Worm (Caenorhabditis elegans) whole organism, L3 larva: ENCODE results near the gene ndx-3.

Source experiments
- R02D3.7 ChIP-seq: fragments of 150-350 bp; optimal IDR thresholded peaks from 2 replicates; lab custom pipeline; 2014; ENCODE audit warnings: missing biosample characterization, missing genetic modification characterization
- ZK546.5 ChIP-seq: sonication (generic microtip); optimal IDR thresholded peaks from 2 replicates; lab custom pipeline; 2017; ENCODE audit warnings: missing biosample characterization, missing genetic modification characterization
- aly-2 ChIP-seq: fragments of 150-350 bp; optimal IDR thresholded peaks from 2 replicates; lab custom pipeline; 2014; ENCODE audit warnings: missing biosample characterization, missing genetic modification characterization
- ama-1 ChIP-seq: fragments of 150-350 bp; optimal IDR thresholded peaks from 2 replicates; lab custom pipeline; 2018
- ceh-16 ChIP-seq: sonication (generic microtip); optimal IDR thresholded peaks from 2 replicates; lab custom pipeline; 2017; ENCODE audit warnings: missing biosample characterization, missing genetic modification characterization
- ceh-28 ChIP-seq: fragments of 150-350 bp; optimal IDR thresholded peaks from 2 replicates; lab custom pipeline; 2014; ENCODE audit warnings: missing biosample characterization, missing genetic modification reagents, missing genetic modification characterization
- ceh-9 ChIP-seq: sonication (generic microtip); optimal IDR thresholded peaks from 2 replicates; lab custom pipeline; 2018; ENCODE audit warnings: missing biosample characterization, missing genetic modification characterization
- elt-1 ChIP-seq: fragments of 150-350 bp; optimal IDR thresholded peaks from 2 replicates; lab custom pipeline; 2014; ENCODE audit warnings: missing biosample characterization, missing genetic modification characterization
- elt-2 ChIP-seq: sonication (generic microtip); optimal IDR thresholded peaks from 2 replicates; lab custom pipeline; 2016; ENCODE audit warnings: missing genetic modification reagents, mild to moderate bottlenecking, missing genetic modification characterization, missing compliant biosample characterization
- elt-3 ChIP-seq, 3 experiments: fragments of 150-350 bp in 1 of 3; sonication (generic microtip) in 2 of 3; optimal IDR thresholded peaks; 2 replicates in 2 of 3; 4 replicates in 1 of 3; lab custom pipeline; 2014 to 2017; ENCODE audit warnings: missing biosample characterization in 3 of 3, missing genetic modification characterization in 3 of 3
- eor-1 ChIP-seq, 2 experiments: fragments of 150-350 bp; optimal IDR thresholded peaks; 2 replicates each; lab custom pipeline; 2014 to 2018; ENCODE audit warnings: missing biosample characterization in 2 of 2, missing genetic modification characterization in 2 of 2
- fkh-10 ChIP-seq: sonication (generic microtip); optimal IDR thresholded peaks from 2 replicates; lab custom pipeline; 2017; ENCODE audit warnings: missing biosample characterization, missing genetic modification reagents, missing genetic modification characterization
- fkh-2 ChIP-seq: fragments of 150-350 bp; optimal IDR thresholded peaks from 2 replicates; lab custom pipeline; 2014; ENCODE audit warnings: missing biosample characterization, missing genetic modification reagents, missing genetic modification characterization
- hmg-11 ChIP-seq: sonication (generic microtip); optimal IDR thresholded peaks from 2 replicates; lab custom pipeline; 2016; ENCODE audit warnings: missing genetic modification characterization, missing compliant biosample characterization
- jun-1 ChIP-seq: fragments of 150-350 bp; optimal IDR thresholded peaks from 2 replicates; lab custom pipeline; 2014; ENCODE audit warnings: missing biosample characterization, missing genetic modification reagents, missing genetic modification characterization
- lin-15B ChIP-seq: fragments of 150-350 bp; optimal IDR thresholded peaks from 2 replicates; lab custom pipeline; 2014; ENCODE audit warnings: missing biosample characterization, missing genetic modification characterization
- lin-39 ChIP-seq: fragments of 150-350 bp; optimal IDR thresholded peaks from 2 replicates; lab custom pipeline; 2018; ENCODE audit warnings: missing biosample characterization, missing genetic modification reagents, missing genetic modification characterization
- lsy-12 ChIP-seq: sonication (generic microtip); optimal IDR thresholded peaks from 2 replicates; lab custom pipeline; 2016; ENCODE audit warnings: mild to moderate bottlenecking, missing genetic modification characterization, missing compliant biosample characterization
- mdl-1 ChIP-seq: fragments of 150-350 bp; optimal IDR thresholded peaks from 2 replicates; lab custom pipeline; 2014; ENCODE audit warnings: missing biosample characterization, missing genetic modification characterization
- nfya-1 ChIP-seq: sonication (generic microtip); optimal IDR thresholded peaks from 2 replicates; lab custom pipeline; 2017; ENCODE audit warnings: missing genetic modification characterization, mild to moderate bottlenecking, missing compliant biosample characterization, antibody characterized with exemption, moderate library complexity; ENCODE audit not compliant: insufficient read depth
- nhr-11 ChIP-seq: fragments of 150-350 bp; optimal IDR thresholded peaks from 2 replicates; lab custom pipeline; 2014; ENCODE audit warnings: missing biosample characterization, missing genetic modification characterization
- nhr-23 ChIP-seq: fragments of 150-350 bp; optimal IDR thresholded peaks from 2 replicates; lab custom pipeline; 2014; ENCODE audit warnings: missing biosample characterization, missing genetic modification reagents, missing genetic modification characterization
- nhr-25 ChIP-seq: sonication (generic microtip); optimal IDR thresholded peaks from 2 replicates; lab custom pipeline; 2017; ENCODE audit warnings: missing biosample characterization, missing genetic modification characterization
- nhr-28 ChIP-seq: fragments of 150-350 bp; optimal IDR thresholded peaks from 2 replicates; lab custom pipeline; 2014; ENCODE audit warnings: missing biosample characterization, missing genetic modification characterization
- nhr-43 ChIP-seq: sonication (generic microtip); optimal IDR thresholded peaks from 2 replicates; lab custom pipeline; 2016; ENCODE audit warnings: mild to moderate bottlenecking, missing genetic modification characterization, missing compliant biosample characterization; ENCODE audit not compliant: poor library complexity, severe bottlenecking
- nhr-67 ChIP-seq: fragments of 150-350 bp; optimal IDR thresholded peaks from 2 replicates; lab custom pipeline; 2014; ENCODE audit warnings: missing biosample characterization, missing genetic modification characterization
- pha-4 ChIP-seq: fragments of 150-350 bp; optimal IDR thresholded peaks from 2 replicates; lab custom pipeline; 2014; ENCODE audit warnings: missing biosample characterization, missing genetic modification reagents, missing genetic modification characterization
- pqm-1 ChIP-seq: fragments of 150-350 bp; optimal IDR thresholded peaks from 2 replicates; lab custom pipeline; 2017; ENCODE audit warnings: missing biosample characterization, missing genetic modification characterization, inconsistent platforms
- skn-1 ChIP-seq: fragments of 150-350 bp; optimal IDR thresholded peaks from 2 replicates; lab custom pipeline; 2014; ENCODE audit warnings: missing biosample characterization, missing genetic modification characterization
- snpc-4 ChIP-seq: fragments of 150-350 bp; optimal IDR thresholded peaks from 2 replicates; lab custom pipeline; 2014; ENCODE audit warnings: missing biosample characterization, missing genetic modification characterization
- tbx-2 ChIP-seq: sonication (generic microtip); optimal IDR thresholded peaks from 2 replicates; lab custom pipeline; 2016; ENCODE audit warnings: mild to moderate bottlenecking, missing genetic modification characterization, missing compliant biosample characterization
- unc-39 ChIP-seq: sonication (generic microtip); optimal IDR thresholded peaks from 4 replicates; lab custom pipeline; 2017; ENCODE audit warnings: missing biosample characterization, missing genetic modification characterization
- ztf-11 ChIP-seq: fragments of 150-350 bp; optimal IDR thresholded peaks from 2 replicates; lab custom pipeline; 2014; ENCODE audit warnings: missing biosample characterization, missing genetic modification characterization
- ztf-4 ChIP-seq: fragments of 150-350 bp; optimal IDR thresholded peaks from 2 replicates; lab custom pipeline; 2014; ENCODE audit warnings: missing biosample characterization, missing genetic modification characterization

The ndx-3 gene

ce11 chrII:4946775-4947174 lies 6.6 kb upstream of the ndx-3 start:
- TF ChIP-seq aly-2 (no peak), nhr-11 (no peak), elt-2 (peak; percentile 40), pha-4 (peak; percentile 9), fkh-10 (GFP tag; lab: Kevin White, UChicago) (no peak), mdl-1 (tag; lab: Kevin White, UChicago) (no peak)
- TF ChIP-seq, all 47 proteins: peak for 2

- TF ChIP-seq elt-2 (peak; percentile 32), nhr-67 (tag; lab: Kevin White, UChicago) (no peak)
- TF ChIP-seq, all 47 proteins: peak for 1
Measured at ce11 chrII:4948118-4948517, 5.3 kb upstream of the ndx-3 start.

- TF ChIP-seq elt-2 (peak; percentile 28), ceh-9 (tag; lab: Kevin White, UChicago) (no peak), unc-39 (tag; lab: Kevin White, UChicago) (no peak), R02D3.7 (tag; lab: Kevin White, UChicago) (no peak)
Measured at ce11 chrII:4949380-4949950, 3.9 kb upstream of the ndx-3 start, which contains the start of the genes try-1 and zyg-12. TSS of gene try-1 (minus strand) at chrII:4949527. TSS of gene zyg-12 (plus strand) at chrII:4949900.

ce11 chrII:4954099-4954959 lies 940 bp downstream of the ndx-3 start:
- no peak for TF ChIP-seq fkh-2 (tag; lab: Kevin White, UChicago)
- no peak for TF ChIP-seq ceh-16 (tag; lab: Kevin White, UChicago)
- TF ChIP-seq nhr-11: no peak
- peak; percentile 5 for TF ChIP-seq elt-2

- TF ChIP-seq R02D3.7 (tag; lab: Kevin White, UChicago): peak; percentile 17
- no peak for TF ChIP-seq hmg-11
- TF ChIP-seq nhr-23 (tag; lab: Kevin White, UChicago): peak; percentile 58
- peak; percentile 87 for TF ChIP-seq pha-4
- TF ChIP-seq ceh-16 (tag; lab: Kevin White, UChicago): no peak
- TF ChIP-seq ceh-28 (tag; lab: Kevin White, UChicago): peak; percentile 8
- peak; percentile 37 for TF ChIP-seq pqm-1 (tag; lab: Kevin White, UChicago)
- peak; percentile 79 for TF ChIP-seq nfya-1 (tag; lab: Kevin White, UChicago)
- no peak for TF ChIP-seq jun-1 (tag; lab: Kevin White, UChicago)
- TF ChIP-seq elt-2: peak; percentile 75
- peak; percentile 73 for TF ChIP-seq lin-39 (tag; lab: Kevin White, UChicago)
- peak; percentile 89 for TF ChIP-seq skn-1 (tag; lab: Kevin White, UChicago)
- TF ChIP-seq ZK546.5 (tag; lab: Kevin White, UChicago): no peak
- TF ChIP-seq nhr-25 (tag; lab: Kevin White, UChicago): peak; percentile 70
- TF ChIP-seq nhr-28 (tag; lab: Kevin White, UChicago): no peak
- TF ChIP-seq ama-1: peak; percentile 5
- TF ChIP-seq nhr-43 (tag; lab: Kevin White, UChicago): peak; percentile 2
- peak; percentile 62 for TF ChIP-seq lin-15B (tag; lab: Kevin White, UChicago)
Measured at ce11 chrII:4955353-4955752, 2.0 kb downstream of the ndx-3 start, which contains the start of gene pbs-3. TSS of gene pbs-3 (minus strand) at chrII:4955427.

- TF ChIP-seq pha-4 (peak; percentile 42), skn-1 (tag; lab: Kevin White, UChicago) (peak; percentile 34), ztf-11 (tag; lab: Kevin White, UChicago) (no peak), lin-39 (tag; lab: Kevin White, UChicago) (peak; percentile 38), eor-1 (tag; optimal IDR thresholded peaks at IDR 0.05; lab: Kevin White, UChicago) (no peak), hmg-11 (peak; percentile 12), lin-15B (tag; lab: Kevin White, UChicago) (peak; percentile 49), ztf-4 (no peak), tbx-2 (tag; lab: Kevin White, UChicago) (no peak), nhr-67 (tag; lab: Kevin White, UChicago) (no peak), elt-2 (peak; percentile 15), nhr-11 (no peak), elt-1 (no peak), unc-39 (tag; lab: Kevin White, UChicago) (no peak), nfya-1 (tag; lab: Kevin White, UChicago) (peak; percentile 15), ama-1 (no peak), nhr-25 (tag; lab: Kevin White, UChicago) (peak; percentile 28), mdl-1 (tag; lab: Kevin White, UChicago) (no peak), jun-1 (tag; lab: Kevin White, UChicago) (no peak), snpc-4 (tag; lab: Kevin White, UChicago) (no peak), lsy-12 (tag; lab: Kevin White, UChicago) (no peak), elt-3 (tag; optimal IDR thresholded peaks at IDR 0.05; lab: Kevin White, UChicago) (no peak)
- TF ChIP-seq, all 47 proteins: peak for 8
Measured at ce11 chrII:4959719-4960118, 6.3 kb downstream of the ndx-3 start, which contains the start of gene ulp-2. TSS of gene ulp-2 (minus strand) at chrII:4959876.
